Fruit fly (Drosophila melanogaster) whole organism, embryonic: ENCODE measurements around the gene Tnpo-SR.

Experiments used
- Adf1 ChIP-seq: fragments of 200-800 bp; sonication (Bioruptor generic); IDR thresholded peaks from 2 replicates; pipeline ENCODE4 v1.3.6; 2022; ENCODE audit warnings: missing biosample characterization, missing genetic modification characterization
- Awh ChIP-seq: fragments of 200-800 bp; sonication (Bioruptor generic); IDR thresholded peaks from 2 replicates; pipeline ENCODE4, ENCODE4 v1.3.6; 2022; ENCODE audit warnings: missing biosample characterization, missing genetic modification characterization
- B-H1 ChIP-seq: fragments of 200-800 bp; sonication (Bioruptor generic); IDR thresholded peaks from 3 replicates; pipeline ENCODE4 v1.3.6; 2022; ENCODE audit warnings: missing biosample characterization, missing genetic modification characterization
- CG10267 ChIP-seq: fragments of 200-800 bp; sonication (Bioruptor generic); optimal IDR thresholded peaks from 2 replicates; lab custom pipeline; 2018; ENCODE audit warnings: missing biosample characterization, mild to moderate bottlenecking, missing genetic modification characterization, moderate library complexity
- CG10979 ChIP-seq: fragments of 200-800 bp; sonication (Bioruptor generic); optimal IDR thresholded peaks from 2 replicates; lab custom pipeline; 2018; ENCODE audit warnings: missing biosample characterization, mild to moderate bottlenecking, missing genetic modification characterization, moderate library complexity
- CG11085 ChIP-seq: fragments of 200-800 bp; sonication (Bioruptor generic); IDR thresholded peaks from 2 replicates; pipeline ENCODE4 v1.3.6; 2022; ENCODE audit warnings: missing biosample characterization, missing genetic modification characterization
- CG11696 ChIP-seq: fragments of 200-800 bp; sonication (Bioruptor generic); IDR thresholded peaks from 2 replicates; pipeline ENCODE4 v1.3.6; 2022; ENCODE audit warnings: missing biosample characterization, missing genetic modification characterization
- CG13287 ChIP-seq: fragments of 200-800 bp; sonication (Bioruptor generic); IDR thresholded peaks from 2 replicates; pipeline ENCODE4 v1.3.6; 2022; ENCODE audit warnings: missing biosample characterization, missing genetic modification characterization; ENCODE audit not compliant: partially characterized antibody
- CG14050 ChIP-seq: fragments of 200-800 bp; sonication (Bioruptor generic); IDR thresholded peaks from 3 replicates; pipeline ENCODE4 v1.3.6; 2022; ENCODE audit warnings: missing biosample characterization, missing genetic modification characterization
- CG14710 ChIP-seq: fragments of 200-800 bp; sonication (Bioruptor generic); optimal IDR thresholded peaks from 3 replicates; lab custom pipeline; 2019; ENCODE audit warnings: missing biosample characterization, mild to moderate bottlenecking, missing genetic modification characterization, moderate library complexity
- CG15011 ChIP-seq: fragments of 200-800 bp; sonication (Bioruptor generic); optimal IDR thresholded peaks from 3 replicates; lab custom pipeline; 2018; ENCODE audit warnings: missing biosample characterization, mild to moderate bottlenecking, missing genetic modification characterization
- CG16813 ChIP-seq: fragments of 200-800 bp; sonication (Bioruptor generic); IDR thresholded peaks from 3 replicates; pipeline ENCODE4 v1.3.6; 2022; ENCODE audit warnings: missing biosample characterization, missing genetic modification characterization; ENCODE audit not compliant: partially characterized antibody
- CG17328 ChIP-seq: fragments of 200-800 bp; sonication (Bioruptor generic); IDR thresholded peaks from 2 replicates; pipeline ENCODE4 v1.3.6; 2022; ENCODE audit warnings: missing biosample characterization, missing genetic modification characterization
- CG2129 ChIP-seq: fragments of 200-800 bp; sonication (Bioruptor generic); IDR thresholded peaks from 2 replicates; pipeline ENCODE4 v1.3.6; 2022; ENCODE audit warnings: missing biosample characterization, missing genetic modification characterization; ENCODE audit not compliant: partially characterized antibody
- CG31441 ChIP-seq: fragments of 200-800 bp; sonication (Bioruptor generic); IDR thresholded peaks from 2 replicates; pipeline ENCODE4 v1.3.6; 2022; ENCODE audit warnings: missing biosample characterization, missing genetic modification characterization
- CG3838 ChIP-seq: fragments of 200-800 bp; sonication (Bioruptor generic); optimal IDR thresholded peaks from 3 replicates; lab custom pipeline; 2016; ENCODE audit warnings: missing biosample characterization, missing genetic modification characterization
- CG4617 ChIP-seq: fragments of 200-800 bp; sonication (Bioruptor generic); optimal IDR thresholded peaks from 3 replicates; lab custom pipeline; 2016; ENCODE audit warnings: missing biosample characterization, missing genetic modification characterization, borderline replicate concordance
- CG4854 ChIP-seq: fragments of 200-800 bp; sonication (Bioruptor generic); optimal IDR thresholded peaks from 2 replicates; lab custom pipeline; 2016; ENCODE audit warnings: missing biosample characterization, missing genetic modification characterization, inconsistent platforms
- CG5245 ChIP-seq: fragments of 200-800 bp; sonication (Bioruptor generic); optimal IDR thresholded peaks from 3 replicates; lab custom pipeline; 2016; ENCODE audit warnings: missing biosample characterization, missing genetic modification characterization
- CG7786 ChIP-seq: fragments of 200-800 bp; sonication (Bioruptor generic); optimal IDR thresholded peaks from 2 replicates; lab custom pipeline; 2016; ENCODE audit warnings: missing biosample characterization, missing genetic modification characterization
- CG7963 ChIP-seq: fragments of 200-800 bp; sonication (Bioruptor generic); IDR thresholded peaks from 3 replicates; pipeline ENCODE4 v1.3.6; 2022; ENCODE audit warnings: missing biosample characterization, missing genetic modification characterization; ENCODE audit not compliant: partially characterized antibody
- CG8924 ChIP-seq: fragments of 200-800 bp; optimal IDR thresholded peaks from 3 replicates; lab custom pipeline; 2019; ENCODE audit warnings: missing biosample characterization, mild to moderate bottlenecking, missing genetic modification characterization, moderate library complexity
- CG9727 ChIP-seq: fragments of 200-800 bp; sonication (Bioruptor generic); optimal IDR thresholded peaks from 3 replicates; lab custom pipeline; 2017; ENCODE audit warnings: missing biosample characterization, mild to moderate bottlenecking, missing genetic modification characterization
- Dek ChIP-seq: fragments of 200-800 bp; sonication (Bioruptor generic); optimal IDR thresholded peaks from 3 replicates; lab custom pipeline; 2019; ENCODE audit warnings: missing biosample characterization, mild to moderate bottlenecking, missing genetic modification characterization, moderate library complexity
- Doc2 ChIP-seq: fragments of 200-800 bp; sonication (Bioruptor generic); IDR thresholded peaks from 2 replicates; pipeline ENCODE4 v1.3.6; 2022; ENCODE audit warnings: missing biosample characterization, missing genetic modification characterization
- E2f1 ChIP-seq: fragments of 200-800 bp; sonication (Bioruptor generic); IDR thresholded peaks from 2 replicates; pipeline ENCODE4 v1.3.6; 2022; ENCODE audit warnings: missing biosample characterization, missing genetic modification characterization
- HLH54F ChIP-seq: fragments of 200-800 bp; sonication (Bioruptor generic); optimal IDR thresholded peaks from 3 replicates; lab custom pipeline; 2016; ENCODE audit warnings: missing biosample characterization, missing genetic modification characterization
- Lpt ChIP-seq: fragments of >200 bp; optimal IDR thresholded peaks from 2 replicates; lab custom pipeline; 2018; ENCODE audit warnings: missing biosample characterization, missing genetic modification characterization
- Opbp ChIP-seq: fragments of 200-800 bp; sonication (Bioruptor generic); IDR thresholded peaks from 3 replicates; pipeline ENCODE4 v1.3.6; 2022; ENCODE audit warnings: missing biosample characterization, missing genetic modification characterization; ENCODE audit not compliant: partially characterized antibody
- Ravus ChIP-seq: fragments of 200-800 bp; sonication (Bioruptor generic); IDR thresholded peaks from 2 replicates; pipeline ENCODE4 v1.3.6; 2022; ENCODE audit warnings: missing biosample characterization, missing genetic modification characterization
- Rfx ChIP-seq: fragments of 200-800 bp; sonication (Bioruptor generic); IDR thresholded peaks from 2 replicates; pipeline ENCODE4 v1.3.6; 2022; ENCODE audit warnings: missing biosample characterization, missing genetic modification characterization
- ac ChIP-seq: fragments of 200-800 bp; sonication (Bioruptor generic); optimal IDR thresholded peaks from 3 replicates; lab custom pipeline; 2017; ENCODE audit warnings: missing biosample characterization, mild to moderate bottlenecking, missing genetic modification characterization
- al ChIP-seq: fragments of 200-800 bp; sonication (Bioruptor generic); IDR thresholded peaks from 2 replicates; pipeline ENCODE4 v1.3.6; 2022; ENCODE audit warnings: missing biosample characterization, missing genetic modification characterization
- amos ChIP-seq: fragments of 200-800 bp; sonication (Bioruptor generic); IDR thresholded peaks from 2 replicates; pipeline ENCODE4 v1.3.6; 2022; ENCODE audit warnings: missing biosample characterization, missing genetic modification characterization; ENCODE audit not compliant: partially characterized antibody
- ato ChIP-seq: fragments of 200-800 bp; sonication (Bioruptor generic); IDR thresholded peaks from 2 replicates; pipeline ENCODE4 v1.3.6; 2022; ENCODE audit warnings: missing biosample characterization, missing genetic modification characterization; ENCODE audit not compliant: partially characterized antibody
- bowl ChIP-seq: fragments of 200-800 bp; sonication (Bioruptor generic); IDR thresholded peaks from 2 replicates; pipeline ENCODE4 v1.3.6; 2022; ENCODE audit warnings: missing biosample characterization, missing genetic modification characterization
- h ChIP-seq: fragments of >200 bp; optimal IDR thresholded peaks from 2 replicates; lab custom pipeline; 2017
- jing ChIP-seq: fragments of 200-800 bp; sonication (Bioruptor generic); optimal IDR thresholded peaks from 2 replicates; lab custom pipeline; 2018; ENCODE audit warnings: missing biosample characterization, mild to moderate bottlenecking, missing genetic modification characterization
- lilli ChIP-seq: fragments of 200-800 bp; sonication (Bioruptor generic); optimal IDR thresholded peaks from 3 replicates; lab custom pipeline; 2016; ENCODE audit warnings: missing biosample characterization, missing genetic modification characterization
- nmo ChIP-seq: fragments of 200-800 bp; sonication (Bioruptor generic); optimal IDR thresholded peaks from 2 replicates; lab custom pipeline; 2018; ENCODE audit warnings: missing biosample characterization, mild to moderate bottlenecking, missing genetic modification characterization, moderate library complexity
- sens ChIP-seq: fragments of 200-800 bp; sonication (Bioruptor generic); peaks from one replicate; lab custom pipeline; 2016; ENCODE audit warnings: missing biosample characterization, missing genetic modification characterization
- sima ChIP-seq: fragments of 200-800 bp; sonication (Bioruptor generic); optimal IDR thresholded peaks from 2 replicates; lab custom pipeline; 2016; ENCODE audit warnings: missing biosample characterization, missing genetic modification characterization
- sisA ChIP-seq: fragments of 200-800 bp; sonication (Bioruptor generic); IDR thresholded peaks from 2 replicates; pipeline ENCODE4 v1.3.6; 2022; ENCODE audit warnings: missing biosample characterization, missing genetic modification characterization
- slp2 ChIP-seq: fragments of 200-800 bp; sonication (Bioruptor generic); optimal IDR thresholded peaks from 2 replicates; lab custom pipeline; 2016; ENCODE audit warnings: missing biosample characterization, missing genetic modification characterization
- sob ChIP-seq: fragments of 200-800 bp; sonication (Bioruptor generic); IDR thresholded peaks from 2 replicates; pipeline ENCODE4 v1.3.6; 2022; ENCODE audit warnings: missing biosample characterization, missing genetic modification characterization
- stwl ChIP-seq: fragments of 200-800 bp; sonication (Bioruptor generic); optimal IDR thresholded peaks from 3 replicates; lab custom pipeline; 2018; ENCODE audit warnings: missing biosample characterization, mild to moderate bottlenecking, missing genetic modification characterization, moderate library complexity
- trem ChIP-seq: fragments of 200-800 bp; optimal IDR thresholded peaks from 3 replicates; lab custom pipeline; 2019; ENCODE audit warnings: missing biosample characterization, mild to moderate bottlenecking, missing genetic modification characterization, moderate library complexity
- unpg ChIP-seq: fragments of 200-800 bp; sonication (Bioruptor generic); optimal IDR thresholded peaks from 3 replicates; lab custom pipeline; 2018; ENCODE audit warnings: missing biosample characterization, mild to moderate bottlenecking, missing genetic modification characterization, moderate library complexity
- zen ChIP-seq: fragments of 200-800 bp; sonication (Bioruptor generic); optimal IDR thresholded peaks from 3 replicates; lab custom pipeline; 2018; ENCODE audit warnings: missing biosample characterization, mild to moderate bottlenecking, missing genetic modification characterization, moderate library complexity
- zfh2 ChIP-seq: fragments of 200-800 bp; sonication (Bioruptor generic); optimal IDR thresholded peaks from 2 replicates; lab custom pipeline; 2016; ENCODE audit warnings: missing biosample characterization, missing genetic modification characterization

The Tnpo-SR gene

dm6 chr2L:2769476-2770185 is 9.9 kb downstream of the Tnpo-SR start, which contains the start of the genes colt and HINT1 (continued):
- no peak for TF ChIP-seq sob (GFP tag; lab: Robert Waterston, UW)
- TF ChIP-seq sisA (GFP tag; lab: Robert Waterston, UW) = no peak
- no peak for TF ChIP-seq Ravus
- peak; percentile 34; the same call in 1 of the 2 replicates for TF ChIP-seq CG31441
- TF ChIP-seq CG2129 = no peak
- no peak for TF ChIP-seq Lpt (GFP tag; lab: Kevin White, UChicago)
- peak; percentile 99 for TF ChIP-seq trem (tag; lab: Kevin White, UChicago)
- no peak for TF ChIP-seq h (lab: Kevin White, UChicago)
- no peak for TF ChIP-seq CG11085 (GFP tag; lab: Robert Waterston, UW)
- no peak for TF ChIP-seq al (GFP tag; lab: Robert Waterston, UW)
- TF ChIP-seq CG10979 (tag; lab: Kevin White, UChicago) = peak; percentile 37
- no peak for TF ChIP-seq slp2 (GFP tag; lab: Kevin White, UChicago)
- TF ChIP-seq lilli (GFP tag; lab: Kevin White, UChicago) = peak; percentile 17
- no peak for TF ChIP-seq B-H1 (GFP tag; lab: Robert Waterston, UW)
- no peak for TF ChIP-seq CG15011 (GFP tag; lab: Kevin White, UChicago)
- no peak for TF ChIP-seq Adf1 (GFP tag; lab: Robert Waterston, UW)
- TF ChIP-seq Doc2 (GFP tag; lab: Robert Waterston, UW) = no peak
- TF ChIP-seq CG17328 (GFP tag; lab: Robert Waterston, UW) = no peak
- peak; percentile 45 for TF ChIP-seq CG10267 (tag; lab: Kevin White, UChicago)
- peak; percentile 80 for TF ChIP-seq stwl (tag; lab: Kevin White, UChicago)
- TF ChIP-seq CG5245 = no peak
- no peak for TF ChIP-seq CG4854 (GFP tag; lab: Kevin White, UChicago)
- no peak for TF ChIP-seq CG9727 (GFP tag; lab: Kevin White, UChicago)
- TF ChIP-seq amos (GFP tag; lab: Robert Waterston, UW) = peak; percentile 53
- peak; percentile 86 for TF ChIP-seq sens (GFP tag; lab: Kevin White, UChicago)
- no peak for TF ChIP-seq bowl
- no peak for TF ChIP-seq CG3838 (GFP tag; lab: Kevin White, UChicago)
- TF ChIP-seq zfh2 (GFP tag; lab: Kevin White, UChicago) = no peak
- no peak for TF ChIP-seq E2f1 (GFP tag; lab: Robert Waterston, UW)
- no peak for TF ChIP-seq CG14050 (GFP tag; lab: Robert Waterston, UW)
- peak; percentile 47; the same call in 1 of the 3 replicates for TF ChIP-seq Opbp (GFP tag; lab: Robert Waterston, UW)
- TF ChIP-seq ac (GFP tag; lab: Kevin White, UChicago) = no peak
- TF ChIP-seq nmo (GFP tag; lab: Kevin White, UChicago) = peak; percentile 58
- TF ChIP-seq HLH54F (GFP tag; lab: Kevin White, UChicago) = no peak
- TF ChIP-seq CG7963 (GFP tag; lab: Robert Waterston, UW) = no peak
- no peak for TF ChIP-seq CG7786
- no peak for TF ChIP-seq sima (GFP tag; lab: Kevin White, UChicago)
- TF ChIP-seq CG14710 = peak; percentile 70
- peak; percentile 37; the same call in 1 of the 2 replicates for TF ChIP-seq Rfx (GFP tag; lab: Robert Waterston, UW)
- peak; percentile 27 for TF ChIP-seq Dek (tag; lab: Kevin White, UChicago)
- TF ChIP-seq CG13287 (GFP tag; lab: Robert Waterston, UW) = peak; percentile 61; the same call in 1 of the 2 replicates
- peak; percentile 75 for TF ChIP-seq CG8924
- no peak; the same call in 2 of the 3 replicates for TF ChIP-seq CG16813 (GFP tag; lab: Robert Waterston, UW)
- peak; percentile 40 for TF ChIP-seq zen
- TF ChIP-seq CG4617 = peak; percentile 99
- no peak for TF ChIP-seq ato (GFP tag; lab: Robert Waterston, UW)
- no peak for TF ChIP-seq unpg (GFP tag; lab: Kevin White, UChicago)
- no peak for TF ChIP-seq CG11696 (GFP tag; lab: Robert Waterston, UW)
- TF ChIP-seq Awh (GFP tag; lab: Robert Waterston, UW) = no peak
- TF ChIP-seq jing (GFP tag; lab: Kevin White, UChicago) = no peak
